Fruit fly (Drosophila melanogaster) whole organism, adult: Measurements from ENCODE around the gene hyd.

Experiments
- CG11617 ChIP-seq: fragments of 200-800 bp; sonication (Bioruptor generic); optimal IDR thresholded peaks from 2 replicates; lab custom pipeline; 2017; ENCODE audit warnings: mild to moderate bottlenecking, missing biosample characterization, missing genetic modification reagents, missing genetic modification characterization
- CG12768 ChIP-seq: fragments of 200-800 bp; sonication (Bioruptor generic); optimal IDR thresholded peaks from 2 replicates; lab custom pipeline; 2017; ENCODE audit warnings: missing biosample characterization, missing genetic modification characterization, mild to moderate bottlenecking, moderate library complexity, missing genetic modification reagents
- CG14711 ChIP-seq: fragments of 200-800 bp; sonication (Bioruptor generic); optimal IDR thresholded peaks from 2 replicates; lab custom pipeline; 2018; ENCODE audit warnings: missing biosample characterization, mild to moderate bottlenecking, missing genetic modification characterization, moderate library complexity
- CG1620 ChIP-seq: fragments of 200-800 bp; sonication (Bioruptor generic); optimal IDR thresholded peaks from 2 replicates; lab custom pipeline; 2016; ENCODE audit warnings: missing biosample characterization, missing genetic modification characterization
- CG33017 ChIP-seq: fragments of 200-800 bp; sonication (Bioruptor generic); optimal IDR thresholded peaks from 2 replicates; lab custom pipeline; 2018; ENCODE audit warnings: missing biosample characterization, mild to moderate bottlenecking, missing genetic modification characterization, moderate library complexity
- CG5204 ChIP-seq: fragments of 200-800 bp; sonication (Bioruptor generic); optimal IDR thresholded peaks from 2 replicates; lab custom pipeline; 2016; ENCODE audit warnings: missing biosample characterization, missing genetic modification characterization
- CG7045 ChIP-seq: fragments of 200-800 bp; sonication (Bioruptor generic); optimal IDR thresholded peaks from 2 replicates; lab custom pipeline; 2017; ENCODE audit warnings: missing biosample characterization, mild to moderate bottlenecking, missing genetic modification characterization
- CG7101 ChIP-seq: fragments of 200-800 bp; sonication (Bioruptor generic); optimal IDR thresholded peaks from 2 replicates; lab custom pipeline; 2018; ENCODE audit warnings: missing biosample characterization, mild to moderate bottlenecking, missing genetic modification characterization, moderate library complexity
- Clk ChIP-seq: fragments of 200-800 bp; sonication (Bioruptor generic); optimal IDR thresholded peaks from 2 replicates; lab custom pipeline; 2017; ENCODE audit warnings: missing biosample characterization, missing genetic modification characterization
- Crg-1 ChIP-seq: fragments of 200-800 bp; sonication (Bioruptor generic); optimal IDR thresholded peaks from 2 replicates; lab custom pipeline; 2016; ENCODE audit warnings: missing biosample characterization, missing genetic modification characterization
- Hr96 ChIP-seq: fragments of 200-800 bp; sonication (Bioruptor generic); optimal IDR thresholded peaks from 2 replicates; lab custom pipeline; 2016; ENCODE audit warnings: missing biosample characterization, missing genetic modification characterization
- Mnt ChIP-seq: fragments of 200-800 bp; sonication (Bioruptor generic); optimal IDR thresholded peaks from 2 replicates; lab custom pipeline; 2016; ENCODE audit warnings: missing biosample characterization, mild to moderate bottlenecking, missing genetic modification characterization
- bab1 ChIP-seq: fragments of 200-800 bp; sonication (Bioruptor generic); optimal IDR thresholded peaks from 3 replicates; lab custom pipeline; 2019; ENCODE audit warnings: missing biosample characterization, mild to moderate bottlenecking, missing genetic modification characterization, moderate library complexity
- cic ChIP-seq: fragments of 200-800 bp; sonication (Bioruptor generic); optimal IDR thresholded peaks from 2 replicates; lab custom pipeline; 2017; ENCODE audit warnings: missing biosample characterization, mild to moderate bottlenecking, missing genetic modification characterization, moderate library complexity
- cnc ChIP-seq, 2 experiments: fragments of >200 bp; optimal IDR thresholded peaks; 2 replicates each; lab custom pipeline; 2017
- kay ChIP-seq: fragments of 200-800 bp; sonication (Bioruptor generic); peaks from one replicate; lab custom pipeline; 2016; ENCODE audit warnings: missing biosample characterization, missing genetic modification characterization, borderline replicate concordance
- ovo ChIP-seq: fragments of 200-800 bp; sonication (Bioruptor generic); optimal IDR thresholded peaks from 2 replicates; lab custom pipeline; 2016; ENCODE audit warnings: missing biosample characterization, missing genetic modification characterization
- pad ChIP-seq: fragments of 200-800 bp; sonication (Bioruptor generic); optimal IDR thresholded peaks from 3 replicates; lab custom pipeline; 2017; ENCODE audit warnings: missing biosample characterization, missing genetic modification characterization, mild to moderate bottlenecking, moderate library complexity, missing genetic modification reagents
- tj ChIP-seq: fragments of 200-800 bp; sonication (Bioruptor generic); optimal IDR thresholded peaks from 3 replicates; lab custom pipeline; 2017; ENCODE audit warnings: missing biosample characterization, mild to moderate bottlenecking, missing genetic modification characterization, moderate library complexity
- toe ChIP-seq: fragments of 200-800 bp; sonication (Bioruptor generic); optimal IDR thresholded peaks from 2 replicates; lab custom pipeline; 2016; ENCODE audit warnings: missing biosample characterization, missing genetic modification characterization

Gene hyd

DNA sequence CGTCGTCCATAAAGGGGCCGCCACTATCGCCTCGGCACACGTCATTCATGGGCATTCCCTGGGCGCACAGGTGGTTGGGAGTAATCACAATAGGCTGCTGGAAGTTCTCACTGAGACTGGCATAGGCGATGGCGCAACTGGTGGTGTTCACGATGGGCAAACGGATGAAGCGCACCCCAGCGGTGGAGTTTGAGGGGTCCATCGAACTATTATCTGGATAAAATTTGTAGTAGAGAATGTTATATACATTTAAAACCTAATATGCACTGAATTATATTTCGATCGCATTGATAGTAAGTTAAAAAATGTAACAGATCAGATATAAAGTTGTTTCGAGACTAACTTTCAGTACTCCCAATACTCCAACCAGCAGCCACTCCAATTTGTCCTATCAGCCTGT is 17.8 kb upstream of the hyd start, which contains the start of gene CG31415:
CG31415 (plus strand) TSS at position 301 of the 400 bp plus-strand sequence.
- TF ChIP-seq ovo (GFP tag; lab: Kevin White, UChicago) (no peak), kay (GFP tag; lab: Kevin White, UChicago) (no peak), CG7045 (GFP tag; lab: Kevin White, UChicago) (no peak), pad (GFP tag; lab: Kevin White, UChicago) (no peak), Mnt (GFP tag; lab: Kevin White, UChicago) (no peak), tj (no peak), Crg-1 (no peak), Hr96 (GFP tag; lab: Kevin White, UChicago) (no peak), CG14711 (no peak), CG11617 (GFP tag; lab: Kevin White, UChicago) (no peak), CG12768 (no peak), toe (GFP tag; lab: Kevin White, UChicago) (no peak), bab1 (GFP tag; lab: Kevin White, UChicago) (no peak), cic (GFP tag; lab: Kevin White, UChicago) (no peak)

DNA sequence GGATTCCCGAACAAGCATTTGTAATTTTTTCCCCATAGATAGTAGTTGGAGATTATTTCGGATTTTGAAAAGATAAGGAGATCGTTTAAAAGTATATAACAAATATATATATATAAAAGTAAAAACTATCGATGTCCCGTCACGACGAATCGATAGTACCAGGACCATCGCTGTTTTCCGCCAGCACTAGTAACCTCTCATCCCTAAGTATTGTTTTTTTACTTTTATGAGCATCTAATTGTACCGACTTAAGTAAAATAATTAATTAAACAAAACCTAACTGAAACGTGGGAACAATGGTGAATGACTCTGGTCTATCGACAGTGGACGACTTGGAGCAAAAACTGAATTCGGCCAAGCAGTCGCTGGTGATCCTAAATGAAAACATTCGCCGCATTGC is 15.3 kb upstream of the hyd start, which contains the start of gene Pnn:
Pnn (plus strand) TSS at position 187 of the 400 bp plus-strand sequence.
- TF ChIP-seq Hr96 (GFP tag; lab: Kevin White, UChicago) (no peak), cnc (optimal IDR thresholded peaks at IDR 0.05; lab: Kevin White, UChicago) (no peak), CG14711 (no peak), CG7101 (tag; lab: Kevin White, UChicago) (peak; percentile 2), ovo (GFP tag; lab: Kevin White, UChicago) (no peak), CG5204 (GFP tag; lab: Kevin White, UChicago) (no peak), CG7045 (GFP tag; lab: Kevin White, UChicago) (no peak), cic (GFP tag; lab: Kevin White, UChicago) (no peak), CG12768 (no peak), Crg-1 (no peak), CG1620 (no peak), CG11617 (GFP tag; lab: Kevin White, UChicago) (peak; percentile 10), Clk (GFP tag; lab: Kevin White, UChicago) (no peak), pad (GFP tag; lab: Kevin White, UChicago) (no peak), tj (no peak), Mnt (GFP tag; lab: Kevin White, UChicago) (peak; percentile 12), CG33017 (no peak), kay (GFP tag; lab: Kevin White, UChicago) (peak; percentile 58), toe (GFP tag; lab: Kevin White, UChicago) (no peak), bab1 (GFP tag; lab: Kevin White, UChicago) (no peak)

DNA sequence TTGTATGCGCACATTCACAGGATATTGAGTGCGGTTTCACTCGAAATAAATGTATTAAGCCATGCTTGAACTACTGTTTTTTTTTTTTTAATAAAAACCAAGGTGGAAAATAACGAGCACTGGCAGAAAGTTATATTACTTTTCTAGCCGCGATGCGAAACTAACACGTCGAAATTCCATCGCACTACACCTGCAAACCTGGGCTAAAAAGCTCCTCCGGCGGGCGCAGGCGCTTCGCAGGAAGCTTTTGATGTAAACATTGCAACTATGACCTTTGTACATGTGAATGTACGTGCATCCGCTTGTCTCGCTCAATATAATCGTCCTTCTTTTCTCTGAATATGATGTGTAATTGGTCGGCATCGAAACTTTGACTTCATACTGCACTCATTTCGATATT is 14.4 kb upstream of the hyd start, which contains the start of gene side-VII:
side-VII (minus strand) TSS at position 187 of the 400 bp plus-strand sequence.
- TF ChIP-seq kay (GFP tag; lab: Kevin White, UChicago): peak; percentile 27
- no peak for TF ChIP-seq Mnt (GFP tag; lab: Kevin White, UChicago)

DNA sequence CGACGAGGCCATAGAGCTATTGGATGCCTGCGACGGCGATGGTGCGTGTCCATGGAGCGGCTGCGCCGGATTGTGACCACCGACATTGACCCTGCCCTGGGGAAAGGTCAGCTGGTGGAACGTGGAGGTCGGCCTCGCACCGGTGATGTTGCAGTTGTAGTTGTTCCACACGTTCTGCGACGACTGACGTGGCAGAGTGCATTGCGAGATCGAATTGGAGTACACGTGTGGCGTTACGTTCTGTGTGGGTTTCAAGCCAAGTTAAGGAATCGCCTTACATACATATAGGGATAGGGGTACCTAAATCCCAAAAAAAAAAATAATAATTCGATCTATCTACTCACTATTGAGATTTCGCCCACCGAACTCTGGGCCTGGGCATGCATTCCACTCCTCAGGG is 9.7 kb upstream of the hyd start:
- TF ChIP-seq Mnt (GFP tag; lab: Kevin White, UChicago) (no peak), kay (GFP tag; lab: Kevin White, UChicago) (no peak), CG1620 (no peak), CG14711 (no peak), CG7045 (GFP tag; lab: Kevin White, UChicago) (no peak), Hr96 (GFP tag; lab: Kevin White, UChicago) (no peak)

DNA sequence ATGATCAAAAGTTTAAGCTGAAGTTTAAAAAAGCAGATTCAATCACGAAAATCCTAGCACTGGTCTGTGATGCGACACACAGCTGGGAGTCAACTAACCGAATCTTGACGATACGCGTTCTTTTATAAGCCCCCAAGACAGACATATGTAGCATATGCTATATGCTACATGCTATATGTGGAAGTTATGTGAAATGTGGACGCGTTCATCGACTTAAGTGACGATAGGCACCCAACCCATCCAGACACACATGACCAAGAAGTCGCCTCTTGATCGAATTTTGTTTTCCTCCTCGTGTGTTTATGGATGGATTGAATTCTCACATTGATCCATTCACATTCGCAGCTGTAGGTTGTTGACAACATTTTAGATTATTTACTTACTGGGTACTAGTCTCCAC is 7.7 kb upstream of the hyd start, which contains the start of gene alphaTub85E:
alphaTub85E (minus strand) TSS at position 101 of the 400 bp plus-strand sequence.
- TF ChIP-seq CG7045 (GFP tag; lab: Kevin White, UChicago): no peak
- no peak for TF ChIP-seq cic (GFP tag; lab: Kevin White, UChicago)
- TF ChIP-seq Clk (GFP tag; lab: Kevin White, UChicago): no peak
- no peak for TF ChIP-seq cnc (optimal IDR thresholded peaks at IDR 0.05; lab: Kevin White, UChicago)

DNA sequence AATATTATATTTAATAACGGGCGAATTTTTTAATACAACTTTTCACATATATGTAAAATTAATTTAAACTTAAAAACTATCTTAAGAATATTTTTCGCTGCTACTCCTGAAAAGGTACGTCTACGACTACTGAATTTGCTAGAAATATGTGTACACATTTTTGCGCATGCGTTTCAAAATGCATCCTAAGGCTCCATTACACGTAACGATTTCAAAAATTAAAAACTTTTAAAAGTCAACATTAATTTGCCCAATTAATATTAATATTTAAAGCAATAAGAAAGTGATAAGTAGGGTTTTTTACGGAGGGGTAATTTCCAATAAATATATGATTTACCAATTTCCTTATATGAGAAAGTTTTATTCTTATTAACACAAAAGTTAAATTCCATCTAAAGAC is 5.4 kb upstream of the hyd start, which contains the start of gene FoxP:
FoxP (minus strand) TSS at position 89 of the 400 bp plus-strand sequence.
- TF ChIP-seq CG5204 (GFP tag; lab: Kevin White, UChicago) (no peak), kay (GFP tag; lab: Kevin White, UChicago) (peak; percentile 29)

DNA sequence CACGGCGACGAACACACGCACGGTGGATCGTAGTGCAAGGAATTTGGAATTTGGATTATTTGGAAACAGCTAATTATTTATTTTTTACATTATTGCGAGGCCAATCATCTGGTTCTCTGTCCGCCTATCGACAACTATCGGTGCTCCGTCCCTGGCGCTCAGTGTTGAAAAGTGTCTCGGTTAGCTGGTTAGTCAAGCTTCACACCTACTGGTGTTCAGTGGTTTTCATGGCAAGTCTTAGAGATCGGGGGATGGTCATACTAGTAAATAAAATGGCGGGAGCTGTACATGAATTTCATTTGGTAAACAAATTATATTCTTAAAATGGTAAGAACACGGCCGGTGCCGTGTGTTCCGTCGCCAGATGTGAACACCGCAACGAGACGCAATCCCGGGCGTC is 14.5 kb downstream of the hyd start, which contains the start of the genes trbd and dmt:
trbd (minus strand) TSS at position 152 of the 400 bp plus-strand sequence.
dmt (plus strand) TSS at position 257 of the 400 bp plus-strand sequence.
- peak; percentile 4 for TF ChIP-seq cic (GFP tag; lab: Kevin White, UChicago)
- TF ChIP-seq pad (GFP tag; lab: Kevin White, UChicago): peak; percentile 65
- no peak for TF ChIP-seq toe (GFP tag; lab: Kevin White, UChicago)
- TF ChIP-seq cnc (optimal IDR thresholded peaks at IDR 0.05; lab: Kevin White, UChicago): no peak
- TF ChIP-seq Crg-1: peak; percentile 70
- TF ChIP-seq Clk (GFP tag; lab: Kevin White, UChicago): peak; percentile 67
- peak; percentile 81 for TF ChIP-seq CG1620
- peak; percentile 16 for TF ChIP-seq tj
- TF ChIP-seq CG33017: no peak
- no peak for TF ChIP-seq Hr96 (GFP tag; lab: Kevin White, UChicago)
- TF ChIP-seq kay (GFP tag; lab: Kevin White, UChicago): no peak
- peak; percentile 58 for TF ChIP-seq ovo (GFP tag; lab: Kevin White, UChicago)
- no peak for TF ChIP-seq CG5204 (GFP tag; lab: Kevin White, UChicago)
- peak; percentile 74 for TF ChIP-seq Mnt (GFP tag; lab: Kevin White, UChicago)
- TF ChIP-seq CG7101 (tag; lab: Kevin White, UChicago): peak; percentile 68
- peak; percentile 26 for TF ChIP-seq CG11617 (GFP tag; lab: Kevin White, UChicago)
- peak; percentile 76 for TF ChIP-seq bab1 (GFP tag; lab: Kevin White, UChicago)
- TF ChIP-seq CG12768: peak; percentile 14
- no peak for TF ChIP-seq CG7045 (GFP tag; lab: Kevin White, UChicago)
- TF ChIP-seq CG14711: no peak
